Worm (Caenorhabditis elegans) whole organism, L3 larva: ENCODE data around the gene F41G4.7.

Experiments used
- ZK546.5 ChIP-seq: sonication (generic microtip); optimal IDR thresholded peaks from 2 replicates; lab custom pipeline; 2017; ENCODE audit warnings: missing biosample characterization, missing genetic modification characterization
- egl-5 ChIP-seq: fragments of 150-350 bp; optimal IDR thresholded peaks from 2 replicates; lab custom pipeline; 2017; ENCODE audit warnings: missing biosample characterization, missing genetic modification reagents, missing genetic modification characterization, inconsistent platforms
- elt-2 ChIP-seq: sonication (generic microtip); optimal IDR thresholded peaks from 2 replicates; lab custom pipeline; 2016; ENCODE audit warnings: missing genetic modification reagents, mild to moderate bottlenecking, missing genetic modification characterization, missing compliant biosample characterization
- elt-3 ChIP-seq, 3 experiments: fragments of 150-350 bp in 1 of 3; sonication (generic microtip) in 2 of 3; optimal IDR thresholded peaks; 2 replicates in 2 of 3; 4 replicates in 1 of 3; lab custom pipeline; 2014 to 2017; ENCODE audit warnings: missing biosample characterization in 3 of 3, missing genetic modification characterization in 3 of 3
- fos-1 ChIP-seq: fragments of 150-350 bp; optimal IDR thresholded peaks from 2 replicates; lab custom pipeline; 2014; ENCODE audit warnings: missing biosample characterization, missing genetic modification characterization
- lin-15B ChIP-seq: fragments of 150-350 bp; optimal IDR thresholded peaks from 2 replicates; lab custom pipeline; 2014; ENCODE audit warnings: missing biosample characterization, missing genetic modification characterization
- nhr-11 ChIP-seq: fragments of 150-350 bp; optimal IDR thresholded peaks from 2 replicates; lab custom pipeline; 2014; ENCODE audit warnings: missing biosample characterization, missing genetic modification characterization
- nhr-237 ChIP-seq: fragments of 150-350 bp; optimal IDR thresholded peaks from 2 replicates; lab custom pipeline; 2014; ENCODE audit warnings: missing biosample characterization, missing genetic modification characterization
- skn-1 ChIP-seq: fragments of 150-350 bp; optimal IDR thresholded peaks from 2 replicates; lab custom pipeline; 2014; ENCODE audit warnings: missing biosample characterization, missing genetic modification characterization

- no peak for TF ChIP-seq nhr-237 (tag; lab: Kevin White, UChicago)
- no peak for TF ChIP-seq skn-1 (tag; lab: Kevin White, UChicago)
- TF ChIP-seq fos-1 (tag; lab: Kevin White, UChicago): no peak
- no peak for TF ChIP-seq lin-15B (tag; lab: Kevin White, UChicago)
- TF ChIP-seq ZK546.5 (tag; lab: Kevin White, UChicago): no peak
- TF ChIP-seq elt-3 (tag; optimal IDR thresholded peaks at IDR 0.05; lab: Kevin White, UChicago): no peak
- TF ChIP-seq egl-5 (tag; lab: Kevin White, UChicago): no peak
- no peak for TF ChIP-seq elt-2
- no peak for TF ChIP-seq nhr-11
These were observed 32.7 kb upstream of the F41G4.7 start, which contains the start of gene aakg-2 for ce11 chrX:16868931-16869330.
